Fruit fly (Drosophila melanogaster) whole organism, embryonic: ENCODE measurements around the gene gammaCOP.
A peak's percentile ranks its signal among the peaks of the same experiment; 100 is the strongest.

ENCODE experiments used
- Adf1 ChIP-seq: fragments of 200-800 bp; sonication (Bioruptor generic); IDR thresholded peaks from 2 replicates; pipeline ENCODE4 v1.3.6; 2022; ENCODE audit warnings: missing biosample characterization, missing genetic modification characterization
- Blimp-1 ChIP-seq: fragments of 200-800 bp; sonication (Bioruptor generic); optimal IDR thresholded peaks from 3 replicates; lab custom pipeline; 2018; ENCODE audit warnings: missing biosample characterization, missing genetic modification characterization, mild to moderate bottlenecking, moderate library complexity, missing genetic modification reagents
- CG11093 ChIP-seq: fragments of 200-800 bp; sonication (Bioruptor generic); IDR thresholded peaks from 3 replicates; pipeline ENCODE4 v1.3.6; 2022; ENCODE audit warnings: missing biosample characterization, missing genetic modification characterization
- CG11696 ChIP-seq: fragments of 200-800 bp; sonication (Bioruptor generic); IDR thresholded peaks from 2 replicates; pipeline ENCODE4 v1.3.6; 2022; ENCODE audit warnings: missing biosample characterization, missing genetic modification characterization
- CG11723 ChIP-seq: fragments of 200-800 bp; sonication (Bioruptor generic); optimal IDR thresholded peaks from 2 replicates; lab custom pipeline; 2017; ENCODE audit warnings: missing biosample characterization, mild to moderate bottlenecking, missing genetic modification characterization
- CG12236 ChIP-seq: fragments of 200-800 bp; sonication (Bioruptor generic); optimal IDR thresholded peaks from 2 replicates; lab custom pipeline; 2016; ENCODE audit warnings: missing biosample characterization, missing genetic modification characterization
- CG12744 ChIP-seq: fragments of 200-800 bp; sonication (Bioruptor generic); optimal IDR thresholded peaks from 2 replicates; lab custom pipeline; 2016; ENCODE audit warnings: missing biosample characterization, missing genetic modification characterization
- CG12769 ChIP-seq: fragments of 200-800 bp; sonication (Bioruptor generic); optimal IDR thresholded peaks from 2 replicates; lab custom pipeline; 2019; ENCODE audit warnings: missing biosample characterization, mild to moderate bottlenecking, missing genetic modification characterization, moderate library complexity
- CG13287 ChIP-seq: fragments of 200-800 bp; sonication (Bioruptor generic); IDR thresholded peaks from 2 replicates; pipeline ENCODE4 v1.3.6; 2022; ENCODE audit warnings: missing biosample characterization, missing genetic modification characterization; ENCODE audit not compliant: partially characterized antibody
- CG14710 ChIP-seq: fragments of 200-800 bp; sonication (Bioruptor generic); optimal IDR thresholded peaks from 3 replicates; lab custom pipeline; 2019; ENCODE audit warnings: missing biosample characterization, mild to moderate bottlenecking, missing genetic modification characterization, moderate library complexity
- CG15601 ChIP-seq: fragments of 200-800 bp; sonication (Bioruptor generic); optimal IDR thresholded peaks from 3 replicates; lab custom pipeline; 2019; ENCODE audit warnings: missing biosample characterization, mild to moderate bottlenecking, missing genetic modification characterization, moderate library complexity
- CG1603 ChIP-seq: fragments of 200-800 bp; sonication (Bioruptor generic); optimal IDR thresholded peaks from 2 replicates; lab custom pipeline; 2019; ENCODE audit warnings: missing biosample characterization, mild to moderate bottlenecking, missing genetic modification characterization, moderate library complexity
- CG18764 ChIP-seq: fragments of 200-800 bp; sonication (Bioruptor generic); optimal IDR thresholded peaks from 3 replicates; lab custom pipeline; 2016; ENCODE audit warnings: missing biosample characterization, missing genetic modification characterization
- CG2116 ChIP-seq: fragments of 200-800 bp; sonication (Bioruptor generic); optimal IDR thresholded peaks from 3 replicates; lab custom pipeline; 2018; ENCODE audit warnings: missing biosample characterization, mild to moderate bottlenecking, missing genetic modification characterization
- CG31224 ChIP-seq: fragments of 200-800 bp; sonication (Bioruptor generic); IDR thresholded peaks from 2 replicates; pipeline ENCODE4 v1.3.6; 2022; ENCODE audit warnings: missing biosample characterization, missing genetic modification characterization
- CG34224 ChIP-seq: fragments of 200-800 bp; sonication (Bioruptor generic); IDR thresholded peaks from 3 replicates; pipeline ENCODE4 v1.3.6; 2022; ENCODE audit warnings: missing biosample characterization, missing genetic modification characterization; ENCODE audit not compliant: partially characterized antibody
- CG4424 ChIP-seq: fragments of 200-800 bp; sonication (Bioruptor generic); optimal IDR thresholded peaks from 3 replicates; lab custom pipeline; 2016; ENCODE audit warnings: missing biosample characterization, missing genetic modification characterization
- CG6175 ChIP-seq: fragments of 200-800 bp; sonication (Bioruptor generic); IDR thresholded peaks from 3 replicates; pipeline ENCODE4 v1.3.6; 2022; ENCODE audit warnings: missing biosample characterization, missing genetic modification characterization
- CG6254 ChIP-seq: fragments of 200-800 bp; sonication (Bioruptor generic); optimal IDR thresholded peaks from 3 replicates; lab custom pipeline; 2017; ENCODE audit warnings: mild to moderate bottlenecking, missing biosample characterization, missing genetic modification reagents, missing genetic modification characterization
- CG6272 ChIP-seq: fragments of 200-800 bp; sonication (Bioruptor generic); IDR thresholded peaks from 2 replicates; pipeline ENCODE4 v1.3.6; 2022; ENCODE audit warnings: missing biosample characterization, missing genetic modification characterization
- CG7556 ChIP-seq: fragments of 200-800 bp; sonication (Bioruptor generic); optimal IDR thresholded peaks from 2 replicates; lab custom pipeline; 2017; ENCODE audit warnings: missing biosample characterization, mild to moderate bottlenecking, missing genetic modification characterization
- CG7786 ChIP-seq: fragments of 200-800 bp; sonication (Bioruptor generic); optimal IDR thresholded peaks from 2 replicates; lab custom pipeline; 2016; ENCODE audit warnings: missing biosample characterization, missing genetic modification characterization
- CG8388 ChIP-seq: fragments of 200-800 bp; sonication (Bioruptor generic); optimal IDR thresholded peaks from 2 replicates; lab custom pipeline; 2019; ENCODE audit warnings: missing biosample characterization, mild to moderate bottlenecking, missing genetic modification characterization, moderate library complexity
- CrebB ChIP-seq: fragments of 200-800 bp; sonication (Bioruptor generic); optimal IDR thresholded peaks from 3 replicates; lab custom pipeline; 2018; ENCODE audit warnings: missing biosample characterization, mild to moderate bottlenecking, missing genetic modification characterization
- GATAe ChIP-seq: fragments of 200-800 bp; sonication (Bioruptor generic); conservative IDR thresholded peaks from 2 replicates; pipeline ENCODE4 v1.3.6; 2022; ENCODE audit warnings: missing biosample characterization, missing genetic modification characterization
- HLH54F ChIP-seq: fragments of 200-800 bp; sonication (Bioruptor generic); optimal IDR thresholded peaks from 3 replicates; lab custom pipeline; 2016; ENCODE audit warnings: missing biosample characterization, missing genetic modification characterization
- Hand ChIP-seq: fragments of 200-800 bp; sonication (Bioruptor generic); optimal IDR thresholded peaks from 2 replicates; lab custom pipeline; 2017; ENCODE audit warnings: mild to moderate bottlenecking, missing biosample characterization, missing genetic modification reagents, missing genetic modification characterization
- Hmr ChIP-seq: fragments of 200-800 bp; sonication (Bioruptor generic); optimal IDR thresholded peaks from 3 replicates; lab custom pipeline; 2017; ENCODE audit warnings: mild to moderate bottlenecking, missing biosample characterization, missing genetic modification reagents, missing genetic modification characterization
- MESR4 ChIP-seq: fragments of 200-800 bp; sonication (Bioruptor generic); optimal IDR thresholded peaks from 2 replicates; lab custom pipeline; 2018; ENCODE audit warnings: missing biosample characterization, mild to moderate bottlenecking, missing genetic modification characterization, moderate library complexity
- Pdp1 ChIP-seq, 2 experiments: fragments of 200-800 bp; sonication (Bioruptor generic); optimal IDR thresholded peaks; 3 replicates each; lab custom pipeline; 2016; ENCODE audit warnings: missing biosample characterization in 2 of 2, missing genetic modification characterization in 2 of 2, mild to moderate bottlenecking in 1 of 2, moderate library complexity in 1 of 2
- Poxn ChIP-seq: fragments of 200-800 bp; sonication (Bioruptor generic); IDR thresholded peaks from 2 replicates; pipeline ENCODE4 v1.3.6; 2022; ENCODE audit warnings: missing biosample characterization, missing genetic modification characterization
- Six4 ChIP-seq: fragments of 200-800 bp; sonication (Bioruptor generic); optimal IDR thresholded peaks from 2 replicates; lab custom pipeline; 2016; ENCODE audit warnings: missing biosample characterization, missing genetic modification characterization
- Sry-δ ChIP-seq: fragments of 200-800 bp; sonication (Bioruptor generic); optimal IDR thresholded peaks from 2 replicates; lab custom pipeline; 2016; ENCODE audit warnings: missing biosample characterization, missing genetic modification characterization
- ac ChIP-seq: fragments of 200-800 bp; sonication (Bioruptor generic); optimal IDR thresholded peaks from 3 replicates; lab custom pipeline; 2017; ENCODE audit warnings: missing biosample characterization, mild to moderate bottlenecking, missing genetic modification characterization
- ap ChIP-seq: fragments of 200-800 bp; sonication (Bioruptor generic); IDR thresholded peaks from 2 replicates; pipeline ENCODE4 v1.3.6; 2022; ENCODE audit warnings: missing biosample characterization, missing genetic modification characterization
- ato ChIP-seq: fragments of 200-800 bp; sonication (Bioruptor generic); IDR thresholded peaks from 2 replicates; pipeline ENCODE4 v1.3.6; 2022; ENCODE audit warnings: missing biosample characterization, missing genetic modification characterization; ENCODE audit not compliant: partially characterized antibody
- chn ChIP-seq: fragments of 200-800 bp; sonication (Bioruptor generic); optimal IDR thresholded peaks from 2 replicates; lab custom pipeline; 2016; ENCODE audit warnings: missing biosample characterization, missing genetic modification characterization
- cwo ChIP-seq: fragments of 200-800 bp; sonication (Bioruptor generic); optimal IDR thresholded peaks from 3 replicates; lab custom pipeline; 2017; ENCODE audit warnings: missing biosample characterization, missing genetic modification characterization, mild to moderate bottlenecking, moderate library complexity, missing genetic modification reagents
- dati ChIP-seq: fragments of 200-800 bp; sonication (Bioruptor generic); IDR thresholded peaks from 2 replicates; pipeline ENCODE4 v1.3.6; 2022; ENCODE audit warnings: missing biosample characterization, missing genetic modification characterization
- ems ChIP-seq: fragments of 200-800 bp; sonication (Bioruptor generic); optimal IDR thresholded peaks from 3 replicates; lab custom pipeline; 2016; ENCODE audit warnings: missing biosample characterization, missing genetic modification characterization
- esg ChIP-seq: fragments of 200-800 bp; sonication (Bioruptor generic); conservative IDR thresholded peaks from 2 replicates; pipeline ENCODE4 v1.3.6; 2022; ENCODE audit warnings: missing biosample characterization, missing genetic modification characterization
- gem ChIP-seq: fragments of 200-800 bp; sonication (Bioruptor generic); optimal IDR thresholded peaks from 2 replicates; lab custom pipeline; 2019; ENCODE audit warnings: missing biosample characterization, mild to moderate bottlenecking, missing genetic modification characterization, moderate library complexity
- kay ChIP-seq: fragments of 200-800 bp; sonication (Bioruptor generic); optimal IDR thresholded peaks from 2 replicates; lab custom pipeline; 2016; ENCODE audit warnings: missing biosample characterization, missing genetic modification characterization
- oc ChIP-seq: fragments of 200-800 bp; sonication (Bioruptor generic); optimal IDR thresholded peaks from 2 replicates; lab custom pipeline; 2018; ENCODE audit warnings: missing biosample characterization, mild to moderate bottlenecking, missing genetic modification characterization, moderate library complexity
- sc ChIP-seq, 3 experiments: fragments of >200 bp in 2 of 3; fragments of 200-800 bp in 1 of 3; sonication (Bioruptor generic) in 1 of 3; optimal IDR thresholded peaks; 2 replicates in 2 of 3; 3 replicates in 1 of 3; lab custom pipeline; 2017; ENCODE audit warnings: mild to moderate bottlenecking in 1 of 3, missing biosample characterization in 1 of 3, missing genetic modification characterization in 1 of 3, missing genetic modification reagents in 1 of 3
- sens ChIP-seq: fragments of 200-800 bp; sonication (Bioruptor generic); peaks from one replicate; lab custom pipeline; 2016; ENCODE audit warnings: missing biosample characterization, missing genetic modification characterization
- sug ChIP-seq: fragments of 200-800 bp; optimal IDR thresholded peaks from 2 replicates; lab custom pipeline; 2019; ENCODE audit warnings: missing biosample characterization, mild to moderate bottlenecking, missing genetic modification characterization, moderate library complexity
- tap ChIP-seq: fragments of 200-800 bp; optimal IDR thresholded peaks from 3 replicates; lab custom pipeline; 2019; ENCODE audit warnings: missing biosample characterization, mild to moderate bottlenecking, missing genetic modification characterization, moderate library complexity
- vfl ChIP-seq: fragments of 200-800 bp; sonication (Bioruptor generic); optimal IDR thresholded peaks from 2 replicates; lab custom pipeline; 2016; ENCODE audit warnings: missing biosample characterization, missing genetic modification characterization
- wdn ChIP-seq: fragments of 200-800 bp; sonication (Bioruptor generic); IDR thresholded peaks from 2 replicates; pipeline ENCODE4 v1.3.6; 2022; ENCODE audit warnings: missing biosample characterization, missing genetic modification characterization
- zen2 ChIP-seq: fragments of 200-800 bp; sonication (Bioruptor generic); IDR thresholded peaks from 3 replicates; pipeline ENCODE4 v1.3.6; 2022; ENCODE audit warnings: missing biosample characterization, missing genetic modification characterization; ENCODE audit not compliant: partially characterized antibody

gammaCOP gene

dm6 chr3R:31571885-31572292 lies at the start of gene gammaCOP (continued):
- TF ChIP-seq vfl (GFP tag; lab: Kevin White, UChicago) (no peak), Hand (GFP tag; lab: Kevin White, UChicago) (no peak), CG4424 (GFP tag; lab: Kevin White, UChicago) (peak; percentile 10), CG6272 (no peak), HLH54F (GFP tag; lab: Kevin White, UChicago) (no peak), CG11723 (GFP tag; lab: Kevin White, UChicago) (no peak), esg (no peak), wdn (GFP tag; lab: Robert Waterston, UW) (no peak), dati (GFP tag; lab: Robert Waterston, UW) (no peak), ato (GFP tag; lab: Robert Waterston, UW) (peak; percentile 76), GATAe (GFP tag; lab: Robert Waterston, UW) (no peak), CrebB (no peak), CG11093 (GFP tag; lab: Robert Waterston, UW) (no peak), CG1603 (tag; lab: Kevin White, UChicago) (no peak), gem (tag; lab: Kevin White, UChicago) (no peak), Blimp-1 (GFP tag; lab: Kevin White, UChicago) (no peak), Hmr (no peak), sens (GFP tag; lab: Kevin White, UChicago) (peak; percentile 53), zen2 (GFP tag; lab: Robert Waterston, UW) (peak; percentile 82; the same call in 2 of the 3 replicates), sc (optimal IDR thresholded peaks at IDR 0.05; lab: Kevin White, UChicago) (no peak), sc (GFP tag; optimal IDR thresholded peaks at IDR 0.05; lab: Kevin White, UChicago) (no peak), cwo (GFP tag; lab: Kevin White, UChicago) (no peak), CG7786 (no peak), CG6175 (no peak), CG12744 (no peak), chn (GFP tag; lab: Kevin White, UChicago) (no peak), ac (no peak), CG18764 (GFP tag; lab: Kevin White, UChicago) (no peak), CG6254 (GFP tag; lab: Kevin White, UChicago) (no peak), CG12769 (tag; lab: Kevin White, UChicago) (no peak), kay (peak; percentile 34), MESR4 (GFP tag; lab: Kevin White, UChicago) (peak; percentile 95), CG31224 (GFP tag; lab: Robert Waterston, UW) (no peak), CG34224 (GFP tag; lab: Robert Waterston, UW) (peak; percentile 95), oc (tag; lab: Kevin White, UChicago) (no peak), Sry-δ (GFP tag; lab: Kevin White, UChicago) (peak; percentile 83), CG12236 (GFP tag; lab: Kevin White, UChicago) (no peak), CG7556 (no peak), Poxn (GFP tag; lab: Robert Waterston, UW) (no peak), Pdp1 (GFP tag; optimal IDR thresholded peaks at IDR 0.05; lab: Kevin White, UChicago) (peak in 1 of 2 experiments; percentile 40), sug (no peak), tap (no peak), CG2116 (peak; percentile 89), ems (peak; percentile 15), Adf1 (GFP tag; lab: Robert Waterston, UW) (no peak), CG8388 (GFP tag; lab: Kevin White, UChicago) (no peak), CG15601 (tag; lab: Kevin White, UChicago) (no peak), CG11696 (GFP tag; lab: Robert Waterston, UW) (no peak), Six4 (GFP tag; lab: Kevin White, UChicago) (no peak), ap (GFP tag; lab: Robert Waterston, UW) (no peak), CG14710 (tag; lab: Kevin White, UChicago) (peak; percentile 50), CG13287 (GFP tag; lab: Robert Waterston, UW) (peak; percentile 98)
